Fruit fly (Drosophila melanogaster) ovary, adult (tissue): ENCODE measurements around the gene CG7634.

Experiments
- CG17801 ChIP-seq: fragments of 200-800 bp; optimal IDR thresholded peaks from 2 replicates; lab custom pipeline; 2019; ENCODE audit warnings: missing biosample characterization, mild to moderate bottlenecking, missing genetic modification characterization, moderate library complexity; ENCODE audit not compliant: partially characterized antibody

Gene CG7634

DNA sequence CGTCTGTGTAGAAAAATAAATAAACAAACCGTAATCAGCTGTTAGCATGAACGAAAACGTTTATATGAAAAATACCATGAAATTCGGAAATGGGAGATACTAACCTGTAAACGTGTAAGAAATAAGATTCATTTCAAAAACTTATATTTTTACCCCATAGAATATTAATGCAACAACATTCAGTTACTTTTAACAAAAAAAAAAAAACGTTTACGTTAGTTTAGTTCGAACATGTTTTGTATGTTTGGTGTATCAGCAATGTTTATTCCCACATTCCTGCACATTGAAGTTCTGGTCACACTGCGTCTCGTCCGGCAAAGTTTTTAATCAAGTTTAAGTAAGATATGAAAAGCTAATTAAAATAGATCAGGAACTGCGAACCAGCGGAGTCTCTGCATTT, 52.1 kb downstream of the CG7634 start, which contains the start of the genes S1P and CG11307:
Gene S1P (minus strand): TSS at position 23 of the 400 bp plus-strand sequence.
Gene CG11307 (plus strand): TSS at position 270 of the 400 bp plus-strand sequence.
- no peak for TF ChIP-seq CG17801
